Fruit fly (Drosophila melanogaster): ENCODE data around the gene CG32206.

dm6 chr3L:19294235-19294612, 118.5 kb downstream of the CG32206 start, which contains the start of gene fal:
- TF ChIP-seq Met (GFP tag; optimal IDR thresholded peaks at IDR 0.05) (no peak), cyc (GFP tag; optimal IDR thresholded peaks at IDR 0.05) (no peak), dsx (GFP tag; optimal IDR thresholded peaks at IDR 0.05; ENCODE audit: poor library complexity, severe bottlenecking) (no peak), spab (GFP tag; optimal IDR thresholded peaks at IDR 0.05) (no peak), CG6276 (GFP tag; optimal IDR thresholded peaks at IDR 0.05) (no peak), Sox102F (GFP tag; optimal IDR thresholded peaks at IDR 0.05) (no peak), CG10631 (GFP tag; optimal IDR thresholded peaks at IDR 0.05) (no peak), Smox (GFP tag; optimal IDR thresholded peaks at IDR 0.05) (no peak), CG10669 (GFP tag; optimal IDR thresholded peaks at IDR 0.05) (no peak), lz (GFP tag; optimal IDR thresholded peaks at IDR 0.05) (peak; percentile 31), CG16779 (tag; optimal IDR thresholded peaks at IDR 0.05) (no peak)

Measured in whole organism, prepupa.